Worm (Caenorhabditis elegans): ENCODE results near the gene srw-40.

The srw-40 gene

DNA sequence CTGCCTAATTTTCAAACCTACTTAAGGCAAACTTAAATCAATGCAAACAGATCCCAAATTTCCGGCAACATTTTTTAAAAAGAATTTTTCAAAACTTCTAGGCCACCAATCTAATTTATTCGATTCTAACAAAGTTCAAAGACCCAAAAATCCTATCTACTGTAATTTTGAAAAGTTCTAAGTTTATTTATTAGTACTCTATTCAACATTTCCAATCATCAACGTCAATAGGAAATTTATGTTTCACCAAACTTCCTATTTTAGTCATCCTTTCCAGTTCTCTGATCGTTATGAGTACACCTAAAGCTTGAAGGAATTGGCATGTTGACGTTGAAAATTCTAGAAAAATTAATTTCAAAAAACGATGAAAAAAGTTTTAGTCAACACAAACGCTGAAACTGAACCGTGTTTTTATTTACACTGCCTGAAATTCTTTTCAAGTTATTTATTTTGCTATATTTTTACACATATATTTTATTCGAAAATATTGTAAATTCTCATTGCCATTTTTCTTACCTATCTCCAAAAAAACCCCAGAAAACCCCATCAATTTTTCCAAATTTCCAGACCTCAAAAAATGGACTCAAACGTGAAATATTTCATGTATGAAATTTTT, 40.2 kb downstream of the srw-40 start, which contains the start of gene npr-42:
npr-42 (plus strand) TSS at position 566 of the 616 bp plus-strand sequence.
- no peak for TF ChIP-seq unc-130 (tag; optimal IDR thresholded peaks at IDR 0.05)
- TF ChIP-seq jun-1 (tag; optimal IDR thresholded peaks at IDR 0.05): no peak
- no peak for TF ChIP-seq ets-5 (GFP tag; IDR thresholded peaks at IDR 0.05)
- TF ChIP-seq ceh-82 (tag; optimal IDR thresholded peaks at IDR 0.05): no peak
- no peak for TF ChIP-seq ceh-63 (GFP tag; optimal IDR thresholded peaks at IDR 0.05)
- TF ChIP-seq blmp-1 (tag; optimal IDR thresholded peaks at IDR 0.05): no peak
- TF ChIP-seq fkh-4 (tag; optimal IDR thresholded peaks at IDR 0.05; ENCODE audit: borderline replicate concordance): no peak
- no peak for TF ChIP-seq mef-2 (tag; optimal IDR thresholded peaks at IDR 0.05)
- TF ChIP-seq alr-1 (tag; optimal IDR thresholded peaks at IDR 0.05; ENCODE audit: borderline replicate concordance): no peak
- no peak for TF ChIP-seq fos-1 (tag; optimal IDR thresholded peaks at IDR 0.05)
- TF ChIP-seq lin-39 (tag; optimal IDR thresholded peaks at IDR 0.05): no peak
- TF ChIP-seq sup-37 (GFP tag; optimal IDR thresholded peaks at IDR 0.05): no peak
- no peak for TF ChIP-seq F16B12.6 (tag; optimal IDR thresholded peaks at IDR 0.05)

ce11 chrII:4267711-4268110, 48.2 kb downstream of the srw-40 start:
- TF ChIP-seq sptf-1 (tag; optimal IDR thresholded peaks at IDR 0.05) (no peak), jun-1 (tag; optimal IDR thresholded peaks at IDR 0.05) (no peak), ets-5 (GFP tag; IDR thresholded peaks at IDR 0.05) (no peak), fkh-10 (GFP tag; optimal IDR thresholded peaks at IDR 0.05) (no peak), zag-1 (tag; optimal IDR thresholded peaks at IDR 0.05) (no peak), rnt-1 (tag; optimal IDR thresholded peaks at IDR 0.05) (no peak), aly-2 (tag; optimal IDR thresholded peaks at IDR 0.05) (no peak), ztf-4 (tag; optimal IDR thresholded peaks at IDR 0.05) (no peak), nhr-77 (tag; optimal IDR thresholded peaks at IDR 0.05) (no peak), tlp-1 (tag; optimal IDR thresholded peaks at IDR 0.05) (no peak), ceh-90 (tag; optimal IDR thresholded peaks at IDR 0.05) (no peak), unc-86 (tag; optimal IDR thresholded peaks at IDR 0.05) (no peak), C04F5.9 (tag; optimal IDR thresholded peaks at IDR 0.05) (no peak), efl-3 (GFP tag; optimal IDR thresholded peaks at IDR 0.05) (no peak), hlh-17 (GFP tag; optimal IDR thresholded peaks at IDR 0.05; ENCODE audit: borderline replicate concordance) (no peak), nhr-19 (GFP tag; conservative IDR thresholded peaks at IDR 0.05) (no peak)

Data from whole organism, L1 larva.